Fruit fly (Drosophila melanogaster): ENCODE results near the gene CG2694.

Gene CG2694

dm6 chrX:2732127-2732526 lies 18.2 kb downstream of the CG2694 start, which contains the start of the genes ttm50 and CG2712:
Gene ttm50, minus strand, starts transcription at chrX:2732190.
Gene CG2712, plus strand, starts transcription at chrX:2732469.
- TF ChIP-seq cyc (GFP tag; optimal IDR thresholded peaks at IDR 0.05) (peak; percentile 45), CG15336 (GFP tag; IDR thresholded peaks at IDR 0.05) (0 out of 2 replicates have a peak, but pooled peaks have one; percentile 23), CG8319 (GFP tag; optimal IDR thresholded peaks at IDR 0.05) (no peak), Sox14 (GFP tag; optimal IDR thresholded peaks at IDR 0.05) (no peak), Gug (GFP tag; IDR thresholded peaks at IDR 0.05) (peak; percentile 42), CG3032 (tag; optimal IDR thresholded peaks at IDR 0.05) (peak; percentile 60), CG31627 (GFP tag; optimal IDR thresholded peaks at IDR 0.05) (peak; percentile 30), spab (GFP tag; optimal IDR thresholded peaks at IDR 0.05) (no peak), CG6276 (GFP tag; optimal IDR thresholded peaks at IDR 0.05) (no peak), Sox15 (GFP tag; optimal IDR thresholded peaks at IDR 0.05) (peak; percentile 24), lz (GFP tag; optimal IDR thresholded peaks at IDR 0.05) (peak; percentile 58), Lpt (GFP tag; optimal IDR thresholded peaks at IDR 0.05) (no peak), Eip78C (GFP tag) (peak; percentile 72), CG7368 (GFP tag; optimal IDR thresholded peaks at IDR 0.05) (no peak), fkh (GFP tag; optimal IDR thresholded peaks at IDR 0.05) (no peak), esn (GFP tag; optimal IDR thresholded peaks at IDR 0.05) (peak; percentile 43), Ets96B (tag; optimal IDR thresholded peaks at IDR 0.05) (no peak), CG8119 (GFP tag; IDR thresholded peaks at IDR 0.05) (no peak), CG34406 (GFP tag; optimal IDR thresholded peaks at IDR 0.05) (no peak), net (GFP tag; optimal IDR thresholded peaks at IDR 0.05) (no peak)

- TF ChIP-seq CG6808 (GFP tag; optimal IDR thresholded peaks at IDR 0.05) (no peak), Sox14 (GFP tag; optimal IDR thresholded peaks at IDR 0.05) (peak; percentile 45), fkh (GFP tag; optimal IDR thresholded peaks at IDR 0.05) (peak; percentile 99)
These were observed 24.8 kb downstream of the CG2694 start, which contains the start of gene crm for dm6 chrX:2738663-2739062. Gene crm, minus strand, starts transcription at chrX:2738773.

dm6 chrX:2740084-2740483 lies 26.2 kb downstream of the CG2694 start, which contains the start of gene kirre:
Gene kirre, plus strand, starts transcription at chrX:2740384.
- no peak for TF ChIP-seq Eip75B (GFP tag; optimal IDR thresholded peaks at IDR 0.05)
- no peak for TF ChIP-seq CG32006 (GFP tag; optimal IDR thresholded peaks at IDR 0.05)
- TF ChIP-seq Met (GFP tag; optimal IDR thresholded peaks at IDR 0.05): no peak
- no peak for TF ChIP-seq CG8632 (GFP tag; optimal IDR thresholded peaks at IDR 0.05)
- TF ChIP-seq Smox (GFP tag; optimal IDR thresholded peaks at IDR 0.05): no peak
- no peak for TF ChIP-seq CG4318 (GFP tag; optimal IDR thresholded peaks at IDR 0.05)
- no peak for TF ChIP-seq svp (GFP tag)

dm6 chrX:2742067-2742466 lies 28.2 kb downstream of the CG2694 start:
- TF ChIP-seq Hr38 (GFP tag; optimal IDR thresholded peaks at IDR 0.05) (no peak), Eip78C (GFP tag) (peak; percentile 34), Eip75B (GFP tag; optimal IDR thresholded peaks at IDR 0.05) (no peak), eg (GFP tag; IDR thresholded peaks at IDR 0.05) (peak; percentile 66; the same call in 2 of the 3 replicates), ss (GFP tag; optimal IDR thresholded peaks at IDR 0.05) (peak in 1 of 2 experiments; percentile 61), esn (GFP tag; optimal IDR thresholded peaks at IDR 0.05) (no peak), net (GFP tag; optimal IDR thresholded peaks at IDR 0.05) (peak; percentile 16), Ets96B (tag; optimal IDR thresholded peaks at IDR 0.05) (peak; percentile 15), vri (GFP tag; optimal IDR thresholded peaks at IDR 0.05) (peak; percentile 92), OdsH (GFP tag; optimal IDR thresholded peaks at IDR 0.05) (no peak), CG34406 (GFP tag; optimal IDR thresholded peaks at IDR 0.05) (no peak), CG16779 (tag; optimal IDR thresholded peaks at IDR 0.05) (peak; percentile 64), Hr39 (GFP tag; optimal IDR thresholded peaks at IDR 0.05) (no peak), cyc (GFP tag; optimal IDR thresholded peaks at IDR 0.05) (no peak), CG3919 (GFP tag; optimal IDR thresholded peaks at IDR 0.05) (no peak), CG8119 (GFP tag; IDR thresholded peaks at IDR 0.05) (peak; percentile 68; the same call in 2 of the 3 replicates), Sox14 (GFP tag; optimal IDR thresholded peaks at IDR 0.05) (no peak), CG6163 (GFP tag; IDR thresholded peaks at IDR 0.05) (peak; percentile 68; the same call in 2 of the 3 replicates), CG32006 (GFP tag; optimal IDR thresholded peaks at IDR 0.05) (no peak), dsx (GFP tag; optimal IDR thresholded peaks at IDR 0.05; ENCODE audit: poor library complexity, severe bottlenecking) (peak; percentile 1), CG6276 (GFP tag; optimal IDR thresholded peaks at IDR 0.05) (no peak), Hr4 (GFP tag; optimal IDR thresholded peaks at IDR 0.05) (no peak), Sox102F (GFP tag; optimal IDR thresholded peaks at IDR 0.05) (no peak), CG15336 (GFP tag; IDR thresholded peaks at IDR 0.05) (peak; percentile 58), fd85E (GFP tag; optimal IDR thresholded peaks at IDR 0.05) (no peak), CG6808 (GFP tag; optimal IDR thresholded peaks at IDR 0.05) (peak; percentile 53)
